Worm (Caenorhabditis elegans) whole organism, L4/young adult: ENCODE results near the gene cyp-33E2.

Source experiments
- W03F9.2 ChIP-seq: fragments of 150-350 bp; optimal IDR thresholded peaks from 2 replicates; lab custom pipeline; 2014; ENCODE audit warnings: missing biosample characterization, missing genetic modification characterization
- him-1 ChIP-seq: sonication (generic microtip); optimal IDR thresholded peaks from 2 replicates; lab custom pipeline; 2016; ENCODE audit warnings: missing genotype, missing genetic modification reagents, missing genetic modification characterization, missing compliant biosample characterization

ce11 chrIV:8620102-8620733 is 8.1 kb downstream of the cyp-33E2 start, which contains the start of gene lin-49:
- TF ChIP-seq W03F9.2: peak; percentile 61
- no peak for TF ChIP-seq him-1 (tag; lab: Kevin White, UChicago)
